Fruit fly (Drosophila melanogaster) whole organism, embryonic: ENCODE results near the gene CG9372.

Experiments used
- Adf1 ChIP-seq: fragments of 200-800 bp; sonication (Bioruptor generic); IDR thresholded peaks from 2 replicates; pipeline ENCODE4 v1.3.6; 2022; ENCODE audit warnings: missing biosample characterization, missing genetic modification characterization
- Asciz ChIP-seq: fragments of 200-800 bp; sonication (Bioruptor generic); optimal IDR thresholded peaks from 2 replicates; lab custom pipeline; 2017; ENCODE audit warnings: missing biosample characterization, mild to moderate bottlenecking, missing genetic modification characterization, missing genetic modification reagents
- Atf6 ChIP-seq: fragments of 200-800 bp; sonication (Bioruptor generic); IDR thresholded peaks from 2 replicates; pipeline ENCODE4 v1.3.6; 2022; ENCODE audit warnings: missing biosample characterization, missing genetic modification characterization
- C15 ChIP-seq: fragments of 200-800 bp; sonication (Bioruptor generic); IDR thresholded peaks from 3 replicates; pipeline ENCODE4 v1.3.6; 2022; ENCODE audit warnings: missing biosample characterization, missing genetic modification characterization
- CG10274 ChIP-seq: fragments of 200-800 bp; sonication (Bioruptor generic); optimal IDR thresholded peaks from 3 replicates; lab custom pipeline; 2017; ENCODE audit warnings: missing biosample characterization, mild to moderate bottlenecking, missing genetic modification characterization
- CG10543 ChIP-seq: fragments of 200-800 bp; sonication (Bioruptor generic); optimal IDR thresholded peaks from 3 replicates; lab custom pipeline; 2017; ENCODE audit warnings: missing biosample characterization, mild to moderate bottlenecking, missing genetic modification characterization, moderate library complexity
- CG11093 ChIP-seq: fragments of 200-800 bp; sonication (Bioruptor generic); IDR thresholded peaks from 3 replicates; pipeline ENCODE4 v1.3.6; 2022; ENCODE audit warnings: missing biosample characterization, missing genetic modification characterization
- CG11504 ChIP-seq: fragments of 200-800 bp; sonication (Bioruptor generic); optimal IDR thresholded peaks from 3 replicates; lab custom pipeline; 2019; ENCODE audit warnings: missing biosample characterization, mild to moderate bottlenecking, missing genetic modification characterization, moderate library complexity
- CG1233 ChIP-seq: fragments of 200-800 bp; sonication (Bioruptor generic); optimal IDR thresholded peaks from 4 replicates; lab custom pipeline; 2018; ENCODE audit warnings: missing biosample characterization, mild to moderate bottlenecking, missing genetic modification characterization
- CG12659 ChIP-seq: fragments of 200-800 bp; sonication (Bioruptor generic); optimal IDR thresholded peaks from 3 replicates; lab custom pipeline; 2017; ENCODE audit warnings: mild to moderate bottlenecking, missing biosample characterization, missing genetic modification reagents, missing genetic modification characterization
- CG15011 ChIP-seq: fragments of 200-800 bp; sonication (Bioruptor generic); optimal IDR thresholded peaks from 3 replicates; lab custom pipeline; 2018; ENCODE audit warnings: missing biosample characterization, mild to moderate bottlenecking, missing genetic modification characterization
- CG16815 ChIP-seq: fragments of 200-800 bp; sonication (Bioruptor generic); optimal IDR thresholded peaks from 3 replicates; lab custom pipeline; 2017; ENCODE audit warnings: missing biosample characterization, mild to moderate bottlenecking, missing genetic modification characterization
- CG17186 ChIP-seq: fragments of 200-800 bp; sonication (Bioruptor generic); optimal IDR thresholded peaks from 3 replicates; lab custom pipeline; 2017; ENCODE audit warnings: missing biosample characterization, missing genetic modification reagents, missing genetic modification characterization
- CG17361 ChIP-seq: fragments of 200-800 bp; sonication (Bioruptor generic); IDR thresholded peaks from 3 replicates; pipeline ENCODE4 v1.3.6; 2022; ENCODE audit warnings: missing biosample characterization, missing genetic modification characterization
- CG31224 ChIP-seq: fragments of 200-800 bp; sonication (Bioruptor generic); IDR thresholded peaks from 2 replicates; pipeline ENCODE4 v1.3.6; 2022; ENCODE audit warnings: missing biosample characterization, missing genetic modification characterization
- CG32767 ChIP-seq: fragments of 200-800 bp; sonication (Bioruptor generic); IDR thresholded peaks from 2 replicates; pipeline ENCODE4 v1.3.6; 2022; ENCODE audit warnings: missing biosample characterization, missing genetic modification characterization
- CG3407 ChIP-seq: fragments of 200-800 bp; sonication (Bioruptor generic); optimal IDR thresholded peaks from 2 replicates; lab custom pipeline; 2018; ENCODE audit warnings: missing biosample characterization, mild to moderate bottlenecking, missing genetic modification characterization
- CG34376 ChIP-seq: fragments of 200-800 bp; sonication (Bioruptor generic); optimal IDR thresholded peaks from 2 replicates; lab custom pipeline; 2018; ENCODE audit warnings: missing biosample characterization, mild to moderate bottlenecking, missing genetic modification characterization
- CG4282 ChIP-seq: fragments of 200-800 bp; sonication (Bioruptor generic); optimal IDR thresholded peaks from 2 replicates; lab custom pipeline; 2016; ENCODE audit warnings: missing biosample characterization, missing genetic modification characterization
- CG5245 ChIP-seq: fragments of 200-800 bp; sonication (Bioruptor generic); optimal IDR thresholded peaks from 3 replicates; lab custom pipeline; 2016; ENCODE audit warnings: missing biosample characterization, missing genetic modification characterization
- CG7556 ChIP-seq: fragments of 200-800 bp; sonication (Bioruptor generic); optimal IDR thresholded peaks from 2 replicates; lab custom pipeline; 2017; ENCODE audit warnings: missing biosample characterization, mild to moderate bottlenecking, missing genetic modification characterization
- CG7786 ChIP-seq: fragments of 200-800 bp; sonication (Bioruptor generic); optimal IDR thresholded peaks from 2 replicates; lab custom pipeline; 2016; ENCODE audit warnings: missing biosample characterization, missing genetic modification characterization
- CG9437 ChIP-seq: fragments of 200-800 bp; sonication (Bioruptor generic); optimal IDR thresholded peaks from 2 replicates; lab custom pipeline; 2018; ENCODE audit warnings: missing biosample characterization, mild to moderate bottlenecking, missing genetic modification characterization
- CG9727 ChIP-seq: fragments of 200-800 bp; sonication (Bioruptor generic); optimal IDR thresholded peaks from 3 replicates; lab custom pipeline; 2017; ENCODE audit warnings: missing biosample characterization, mild to moderate bottlenecking, missing genetic modification characterization
- CHES-1-like ChIP-seq: fragments of 200-800 bp; sonication (Bioruptor generic); optimal IDR thresholded peaks from 2 replicates; lab custom pipeline; 2016; ENCODE audit warnings: missing biosample characterization, missing genetic modification characterization
- Chrac-16 ChIP-seq: fragments of 200-800 bp; sonication (Bioruptor generic); optimal IDR thresholded peaks from 3 replicates; lab custom pipeline; 2016; ENCODE audit warnings: missing biosample characterization, missing genetic modification characterization
- Hey ChIP-seq: fragments of 200-800 bp; sonication (Bioruptor generic); optimal IDR thresholded peaks from 3 replicates; lab custom pipeline; 2018; ENCODE audit warnings: missing biosample characterization, mild to moderate bottlenecking, missing genetic modification characterization
- Hmx ChIP-seq: fragments of 200-800 bp; sonication (Bioruptor generic); optimal IDR thresholded peaks from 2 replicates; lab custom pipeline; 2016; ENCODE audit warnings: missing biosample characterization, missing genetic modification characterization
- Meics ChIP-seq: fragments of 200-800 bp; sonication (Bioruptor generic); optimal IDR thresholded peaks from 2 replicates; lab custom pipeline; 2017; ENCODE audit warnings: missing biosample characterization, mild to moderate bottlenecking, missing genetic modification characterization
- Sry-δ ChIP-seq: fragments of 200-800 bp; sonication (Bioruptor generic); optimal IDR thresholded peaks from 2 replicates; lab custom pipeline; 2016; ENCODE audit warnings: missing biosample characterization, missing genetic modification characterization
- az2 ChIP-seq: fragments of 200-800 bp; sonication (Bioruptor generic); optimal IDR thresholded peaks from 3 replicates; lab custom pipeline; 2016; ENCODE audit warnings: missing biosample characterization, missing genetic modification characterization
- bab2 ChIP-seq: fragments of 200-800 bp; sonication (Bioruptor generic); optimal IDR thresholded peaks from 2 replicates; lab custom pipeline; 2016; ENCODE audit warnings: missing biosample characterization, missing genetic modification characterization
- br ChIP-seq: fragments of >200 bp; optimal IDR thresholded peaks from 2 replicates; lab custom pipeline; 2017
- cwo ChIP-seq: fragments of 200-800 bp; sonication (Bioruptor generic); optimal IDR thresholded peaks from 3 replicates; lab custom pipeline; 2017; ENCODE audit warnings: missing biosample characterization, missing genetic modification characterization, mild to moderate bottlenecking, moderate library complexity, missing genetic modification reagents
- dmrt99B ChIP-seq: fragments of 200-800 bp; sonication (Bioruptor generic); optimal IDR thresholded peaks from 2 replicates; lab custom pipeline; 2018; ENCODE audit warnings: missing biosample characterization, mild to moderate bottlenecking, missing genetic modification characterization, moderate library complexity
- esg ChIP-seq: fragments of 200-800 bp; sonication (Bioruptor generic); conservative IDR thresholded peaks from 2 replicates; pipeline ENCODE4 v1.3.6; 2022; ENCODE audit warnings: missing biosample characterization, missing genetic modification characterization
- gcm ChIP-seq: fragments of 200-800 bp; sonication (Bioruptor generic); optimal IDR thresholded peaks from 2 replicates; lab custom pipeline; 2019; ENCODE audit warnings: missing biosample characterization, mild to moderate bottlenecking, missing genetic modification characterization, moderate library complexity
- hb ChIP-seq: fragments of 200-800 bp; sonication (Bioruptor generic); IDR thresholded peaks from 3 replicates; pipeline ENCODE4 v1.3.6; 2022; ENCODE audit warnings: missing biosample characterization, missing genetic modification characterization; ENCODE audit not compliant: partially characterized antibody
- jigr1 ChIP-seq: fragments of 200-800 bp; sonication (Bioruptor generic); IDR thresholded peaks from 3 replicates; pipeline ENCODE4 v1.3.6; 2022; ENCODE audit warnings: missing biosample characterization, missing genetic modification characterization
- kah ChIP-seq: fragments of 200-800 bp; sonication (Bioruptor generic); optimal IDR thresholded peaks from 2 replicates; lab custom pipeline; 2018; ENCODE audit warnings: missing biosample characterization, mild to moderate bottlenecking, missing genetic modification characterization
- kni ChIP-seq: fragments of 200-800 bp; sonication (Bioruptor generic); optimal IDR thresholded peaks from 3 replicates; lab custom pipeline; 2017; ENCODE audit warnings: mild to moderate bottlenecking, missing biosample characterization, missing genetic modification reagents, missing genetic modification characterization
- lilli ChIP-seq: fragments of 200-800 bp; sonication (Bioruptor generic); optimal IDR thresholded peaks from 3 replicates; lab custom pipeline; 2016; ENCODE audit warnings: missing biosample characterization, missing genetic modification characterization
- pzg ChIP-seq: fragments of 200-800 bp; sonication (Bioruptor generic); optimal IDR thresholded peaks from 3 replicates; lab custom pipeline; 2018; ENCODE audit warnings: missing biosample characterization, mild to moderate bottlenecking, missing genetic modification characterization, moderate library complexity
- repo ChIP-seq: fragments of 200-800 bp; sonication (Bioruptor generic); optimal IDR thresholded peaks from 2 replicates; lab custom pipeline; 2016; ENCODE audit warnings: missing biosample characterization, missing genetic modification characterization
- seq ChIP-seq: fragments of 200-800 bp; sonication (Bioruptor generic); IDR thresholded peaks from 2 replicates; pipeline ENCODE4 v1.3.6; 2022; ENCODE audit warnings: missing biosample characterization, missing genetic modification characterization
- sisA ChIP-seq: fragments of 200-800 bp; sonication (Bioruptor generic); IDR thresholded peaks from 2 replicates; pipeline ENCODE4 v1.3.6; 2022; ENCODE audit warnings: missing biosample characterization, missing genetic modification characterization
- sna ChIP-seq: fragments of 200-800 bp; sonication (Bioruptor generic); IDR thresholded peaks from 2 replicates; pipeline ENCODE4 v1.3.6; 2022; ENCODE audit warnings: missing biosample characterization, missing genetic modification characterization; ENCODE audit not compliant: partially characterized antibody
- tap ChIP-seq: fragments of 200-800 bp; optimal IDR thresholded peaks from 3 replicates; lab custom pipeline; 2019; ENCODE audit warnings: missing biosample characterization, mild to moderate bottlenecking, missing genetic modification characterization, moderate library complexity
- tgo ChIP-seq: fragments of 200-800 bp; sonication (Bioruptor generic); IDR thresholded peaks from 3 replicates; pipeline ENCODE4 v1.3.6; 2022; ENCODE audit warnings: missing biosample characterization, missing genetic modification characterization
- tll ChIP-seq, 2 experiments: fragments of 200-800 bp in 1 of 2; fragments of >200 bp in 1 of 2; sonication (Bioruptor generic) in 1 of 2; optimal IDR thresholded peaks; 2 replicates each; lab custom pipeline; 2017 to 2019; ENCODE audit warnings: missing biosample characterization in 2 of 2, missing genetic modification characterization in 2 of 2, mild to moderate bottlenecking in 1 of 2, moderate library complexity in 1 of 2
- ttk ChIP-seq: fragments of 200-800 bp; sonication (Bioruptor generic); IDR thresholded peaks from 2 replicates; pipeline ENCODE4 v2.1.2; 2022; ENCODE audit warnings: missing biosample characterization, missing genetic modification characterization

Gene CG9372

dm6 chr3L:19590422-19590821, 15.6 kb upstream of the CG9372 start, which contains the start of gene CG14100 (continued):
- TF ChIP-seq kah (GFP tag; lab: Kevin White, UChicago) (peak; percentile 100), CG16815 (GFP tag; lab: Kevin White, UChicago) (peak; percentile 100), hb (GFP tag; lab: Robert Waterston, UW) (no peak), Chrac-16 (GFP tag; lab: Kevin White, UChicago) (peak; percentile 100), CG17186 (GFP tag; lab: Kevin White, UChicago) (peak; percentile 98), bab2 (GFP tag; lab: Kevin White, UChicago) (peak; percentile 100), tll (GFP tag; optimal IDR thresholded peaks at IDR 0.05; lab: Kevin White, UChicago) (peak in 1 of 2 experiments; percentile 95), CG10543 (GFP tag; lab: Kevin White, UChicago) (peak; percentile 100), cwo (peak; percentile 99), CG32767 (GFP tag; lab: Robert Waterston, UW) (peak; percentile 100), ttk (GFP tag; lab: Robert Waterston, UW) (peak; percentile 100), CG9437 (GFP tag; lab: Kevin White, UChicago) (peak; percentile 98), lilli (GFP tag; lab: Kevin White, UChicago) (peak; percentile 100), tgo (peak; percentile 100), seq (GFP tag; lab: Robert Waterston, UW) (peak; percentile 100), CHES-1-like (peak; percentile 100), CG3407 (GFP tag; lab: Kevin White, UChicago) (peak; percentile 99), CG31224 (peak; percentile 100), Adf1 (GFP tag; lab: Robert Waterston, UW) (peak; percentile 97), CG7786 (peak; percentile 100), CG11093 (GFP tag; lab: Robert Waterston, UW) (peak; percentile 100), Hey (peak; percentile 100), CG10274 (GFP tag; lab: Kevin White, UChicago) (peak; percentile 98), CG9727 (GFP tag; lab: Kevin White, UChicago) (peak; percentile 100), az2 (peak; percentile 100), CG11504 (tag; lab: Kevin White, UChicago) (peak; percentile 99), CG5245 (peak; percentile 100), sisA (GFP tag; lab: Robert Waterston, UW) (peak; percentile 100), C15 (GFP tag; lab: Robert Waterston, UW) (peak; percentile 100), gcm (GFP tag; lab: Kevin White, UChicago) (peak; percentile 100), CG7556 (GFP tag; lab: Kevin White, UChicago) (peak; percentile 100), CG1233 (GFP tag; lab: Kevin White, UChicago) (peak; percentile 100), br (lab: Kevin White, UChicago) (no peak), CG34376 (GFP tag; lab: Kevin White, UChicago) (peak; percentile 100), jigr1 (GFP tag; lab: Robert Waterston, UW) (peak; percentile 100), Asciz (GFP tag; lab: Kevin White, UChicago) (peak; percentile 100), esg (GFP tag; lab: Robert Waterston, UW) (peak; percentile 100), repo (GFP tag; lab: Kevin White, UChicago) (peak; percentile 100), CG17361 (GFP tag; lab: Robert Waterston, UW) (peak; percentile 100), tap (peak; percentile 100), Sry-δ (GFP tag; lab: Kevin White, UChicago) (peak; percentile 94), CG4282 (GFP tag; lab: Kevin White, UChicago) (peak; percentile 100), CG15011 (GFP tag; lab: Kevin White, UChicago) (peak; percentile 100), sna (no peak), dmrt99B (tag; lab: Kevin White, UChicago) (peak; percentile 100), pzg (GFP tag; lab: Kevin White, UChicago) (peak; percentile 90), Meics (GFP tag; lab: Kevin White, UChicago) (peak; percentile 100), kni (peak; percentile 100), Atf6 (peak; percentile 100), CG12659 (GFP tag; lab: Kevin White, UChicago) (peak; percentile 100), Hmx (peak; percentile 99)
